Fruit fly (Drosophila melanogaster) Kc167 (cell line): ENCODE measurements around the gene CG7091.

ENCODE experiments used
- Myc ChIP-seq: fragments of >200 bp; optimal IDR thresholded peaks from 2 replicates; lab custom pipeline; 2017; ENCODE audit warnings: missing external identifiers
- psq ChIP-seq: fragments of >200 bp; optimal IDR thresholded peaks from 2 replicates; lab custom pipeline; 2017; ENCODE audit warnings: missing external identifiers

- TF ChIP-seq Myc (lab: Kevin White, UChicago) (no peak), psq (lab: Kevin White, UChicago) (no peak)
These were observed 34.6 kb downstream of the CG7091 start for dm6 chr3R:13012351-13012750.
